Fruit fly (Drosophila melanogaster) whole organism, embryonic: ENCODE data around the gene cysu.

Experiments
- Ada2b ChIP-seq: fragments of 200-800 bp; sonication (Bioruptor generic); IDR thresholded peaks from 2 replicates; pipeline ENCODE4 v1.3.6; 2022; ENCODE audit warnings: missing biosample characterization, missing genetic modification characterization
- Aef1 ChIP-seq: fragments of 200-800 bp; sonication (Bioruptor generic); IDR thresholded peaks from 3 replicates; pipeline ENCODE4 v1.3.6; 2022; ENCODE audit warnings: missing biosample characterization, missing genetic modification characterization
- Bteb2 ChIP-seq: fragments of 200-800 bp; sonication (Bioruptor generic); optimal IDR thresholded peaks from 2 replicates; lab custom pipeline; 2016; ENCODE audit warnings: missing biosample characterization, missing genetic modification characterization
- C15 ChIP-seq: fragments of 200-800 bp; sonication (Bioruptor generic); IDR thresholded peaks from 3 replicates; pipeline ENCODE4 v1.3.6; 2022; ENCODE audit warnings: missing biosample characterization, missing genetic modification characterization
- CG10431 ChIP-seq: fragments of 200-800 bp; sonication (Bioruptor generic); optimal IDR thresholded peaks from 3 replicates; lab custom pipeline; 2018; ENCODE audit warnings: missing biosample characterization, mild to moderate bottlenecking, missing genetic modification characterization
- CG11093 ChIP-seq: fragments of 200-800 bp; sonication (Bioruptor generic); IDR thresholded peaks from 3 replicates; pipeline ENCODE4 v1.3.6; 2022; ENCODE audit warnings: missing biosample characterization, missing genetic modification characterization
- CG11560 ChIP-seq: fragments of 200-800 bp; sonication (Bioruptor generic); IDR thresholded peaks from 3 replicates; pipeline ENCODE4 v1.3.6; 2022; ENCODE audit warnings: missing biosample characterization, missing genetic modification characterization
- CG11696 ChIP-seq: fragments of 200-800 bp; sonication (Bioruptor generic); IDR thresholded peaks from 2 replicates; pipeline ENCODE4 v1.3.6; 2022; ENCODE audit warnings: missing biosample characterization, missing genetic modification characterization
- CG12104 ChIP-seq: fragments of 200-800 bp; sonication (Bioruptor generic); optimal IDR thresholded peaks from 3 replicates; lab custom pipeline; 2016; ENCODE audit warnings: missing biosample characterization, missing genetic modification characterization
- CG12155 ChIP-seq: fragments of 200-800 bp; sonication (Bioruptor generic); optimal IDR thresholded peaks from 3 replicates; lab custom pipeline; 2016; ENCODE audit warnings: missing biosample characterization, missing genetic modification characterization
- CG12219 ChIP-seq: fragments of 200-800 bp; sonication (Bioruptor generic); optimal IDR thresholded peaks from 3 replicates; lab custom pipeline; 2018; ENCODE audit warnings: missing biosample characterization, mild to moderate bottlenecking, missing genetic modification characterization
- CG14667 ChIP-seq: fragments of 200-800 bp; sonication (Bioruptor generic); IDR thresholded peaks from 2 replicates; pipeline ENCODE4 v1.3.6; 2022; ENCODE audit warnings: missing biosample characterization, missing genetic modification characterization
- CG15269 ChIP-seq: fragments of 200-800 bp; sonication (Bioruptor generic); optimal IDR thresholded peaks from 2 replicates; lab custom pipeline; 2018; ENCODE audit warnings: missing biosample characterization, mild to moderate bottlenecking, missing genetic modification characterization, moderate library complexity
- CG1647 ChIP-seq: fragments of 200-800 bp; sonication (Bioruptor generic); optimal IDR thresholded peaks from 3 replicates; lab custom pipeline; 2016; ENCODE audit warnings: missing biosample characterization, missing genetic modification characterization
- CG17186 ChIP-seq: fragments of 200-800 bp; sonication (Bioruptor generic); optimal IDR thresholded peaks from 3 replicates; lab custom pipeline; 2017; ENCODE audit warnings: missing biosample characterization, missing genetic modification reagents, missing genetic modification characterization
- CG17359 ChIP-seq: fragments of 200-800 bp; sonication (Bioruptor generic); optimal IDR thresholded peaks from 3 replicates; lab custom pipeline; 2018; ENCODE audit warnings: missing biosample characterization, mild to moderate bottlenecking, missing genetic modification characterization, moderate library complexity
- CG17361 ChIP-seq: fragments of 200-800 bp; sonication (Bioruptor generic); IDR thresholded peaks from 3 replicates; pipeline ENCODE4 v1.3.6; 2022; ENCODE audit warnings: missing biosample characterization, missing genetic modification characterization
- CG18011 ChIP-seq: fragments of 200-800 bp; sonication (Bioruptor generic); optimal IDR thresholded peaks from 2 replicates; lab custom pipeline; 2017; ENCODE audit warnings: missing biosample characterization, missing genetic modification characterization, mild to moderate bottlenecking, moderate library complexity, missing genotype
- CG33213 ChIP-seq: fragments of 200-800 bp; sonication (Bioruptor generic); optimal IDR thresholded peaks from 3 replicates; lab custom pipeline; 2016; ENCODE audit warnings: missing biosample characterization, missing genetic modification characterization
- CG34224 ChIP-seq: fragments of 200-800 bp; sonication (Bioruptor generic); IDR thresholded peaks from 3 replicates; pipeline ENCODE4 v1.3.6; 2022; ENCODE audit warnings: missing biosample characterization, missing genetic modification characterization; ENCODE audit not compliant: partially characterized antibody
- CG6854 ChIP-seq: fragments of 200-800 bp; sonication (Bioruptor generic); optimal IDR thresholded peaks from 3 replicates; lab custom pipeline; 2017; ENCODE audit warnings: missing biosample characterization, mild to moderate bottlenecking, missing genetic modification characterization
- CG7372 ChIP-seq: fragments of 200-800 bp; sonication (Bioruptor generic); IDR thresholded peaks from 2 replicates; pipeline ENCODE4 v1.3.6; 2022; ENCODE audit warnings: missing biosample characterization, missing genetic modification characterization
- CG8388 ChIP-seq: fragments of 200-800 bp; sonication (Bioruptor generic); optimal IDR thresholded peaks from 2 replicates; lab custom pipeline; 2019; ENCODE audit warnings: missing biosample characterization, mild to moderate bottlenecking, missing genetic modification characterization, moderate library complexity
- CG8478 ChIP-seq: fragments of >200 bp; optimal IDR thresholded peaks from 2 replicates; lab custom pipeline; 2018
- CHES-1-like ChIP-seq: fragments of 200-800 bp; sonication (Bioruptor generic); optimal IDR thresholded peaks from 2 replicates; lab custom pipeline; 2016; ENCODE audit warnings: missing biosample characterization, missing genetic modification characterization
- Dbx ChIP-seq: fragments of 200-800 bp; sonication (Bioruptor generic); IDR thresholded peaks from 3 replicates; pipeline ENCODE4 v1.3.6; 2022; ENCODE audit warnings: missing biosample characterization, missing genetic modification characterization
- Dip3 ChIP-seq: fragments of 200-800 bp; sonication (Bioruptor generic); optimal IDR thresholded peaks from 3 replicates; lab custom pipeline; 2016; ENCODE audit warnings: missing biosample characterization, missing genetic modification characterization
- Gug ChIP-seq: fragments of 200-800 bp; sonication (Bioruptor generic); IDR thresholded peaks from 4 replicates; pipeline ENCODE4 v1.3.6; 2022; ENCODE audit warnings: missing biosample characterization, missing genetic modification characterization
- HmgZ ChIP-seq: fragments of 200-800 bp; sonication (Bioruptor generic); optimal IDR thresholded peaks from 2 replicates; lab custom pipeline; 2018; ENCODE audit warnings: missing biosample characterization, mild to moderate bottlenecking, missing genetic modification characterization
- Hr39 ChIP-seq: fragments of >200 bp; optimal IDR thresholded peaks from 2 replicates; lab custom pipeline; 2017
- Mad ChIP-seq: fragments of 200-800 bp; sonication (Bioruptor generic); optimal IDR thresholded peaks from 2 replicates; lab custom pipeline; 2016; ENCODE audit warnings: missing biosample characterization, missing genetic modification characterization
- Opbp ChIP-seq: fragments of 200-800 bp; sonication (Bioruptor generic); IDR thresholded peaks from 3 replicates; pipeline ENCODE4 v1.3.6; 2022; ENCODE audit warnings: missing biosample characterization, missing genetic modification characterization; ENCODE audit not compliant: partially characterized antibody
- Sin3A ChIP-seq: fragments of >200 bp; optimal IDR thresholded peaks from 2 replicates; lab custom pipeline; 2018
- TFAM ChIP-seq: fragments of 200-800 bp; sonication (Bioruptor generic); optimal IDR thresholded peaks from 2 replicates; lab custom pipeline; 2017; ENCODE audit warnings: missing biosample characterization, missing genetic modification characterization, inconsistent platforms
- Vsx1 ChIP-seq: fragments of 200-800 bp; sonication (Bioruptor generic); optimal IDR thresholded peaks from 2 replicates; lab custom pipeline; 2017; ENCODE audit warnings: missing biosample characterization, mild to moderate bottlenecking, missing genetic modification characterization, missing genetic modification reagents
- az2 ChIP-seq: fragments of 200-800 bp; sonication (Bioruptor generic); optimal IDR thresholded peaks from 3 replicates; lab custom pipeline; 2016; ENCODE audit warnings: missing biosample characterization, missing genetic modification characterization
- br ChIP-seq: fragments of >200 bp; optimal IDR thresholded peaks from 2 replicates; lab custom pipeline; 2017
- crc ChIP-seq: fragments of 200-800 bp; sonication (Bioruptor generic); optimal IDR thresholded peaks from 2 replicates; lab custom pipeline; 2016; ENCODE audit warnings: missing biosample characterization, missing genetic modification characterization
- dmrt99B ChIP-seq: fragments of 200-800 bp; sonication (Bioruptor generic); optimal IDR thresholded peaks from 2 replicates; lab custom pipeline; 2018; ENCODE audit warnings: missing biosample characterization, mild to moderate bottlenecking, missing genetic modification characterization, moderate library complexity
- fd102C ChIP-seq: fragments of 200-800 bp; sonication (Bioruptor generic); optimal IDR thresholded peaks from 2 replicates; lab custom pipeline; 2018; ENCODE audit warnings: missing biosample characterization, mild to moderate bottlenecking, missing genetic modification characterization, moderate library complexity
- gsb ChIP-seq: fragments of 200-800 bp; sonication (Bioruptor generic); IDR thresholded peaks from 2 replicates; pipeline ENCODE4 v1.3.6; 2022; ENCODE audit warnings: missing biosample characterization, missing genetic modification characterization
- knrl ChIP-seq: fragments of 200-800 bp; sonication (Bioruptor generic); IDR thresholded peaks from 3 replicates; pipeline ENCODE4 v1.3.6; 2022; ENCODE audit warnings: missing biosample characterization, missing genetic modification characterization; ENCODE audit not compliant: partially characterized antibody
- lmd ChIP-seq: fragments of 200-800 bp; sonication (Bioruptor generic); IDR thresholded peaks from 2 replicates; pipeline ENCODE4 v1.3.6; 2022; ENCODE audit warnings: missing biosample characterization, missing genetic modification characterization
- lov ChIP-seq, 2 experiments: fragments of 200-800 bp in 1 of 2; fragments of >200 bp in 1 of 2; sonication (Bioruptor generic) in 1 of 2; IDR thresholded peaks in 1 of 2; optimal IDR thresholded peaks in 1 of 2; 2 replicates in 1 of 2; 3 replicates in 1 of 2; pipeline versions ENCODE4 v1.3.6 to Lab custom; 2017 to 2022; ENCODE audit warnings: missing biosample characterization in 1 of 2, missing genetic modification characterization in 1 of 2
- nerfin-1 ChIP-seq: fragments of 200-800 bp; sonication (Bioruptor generic); optimal IDR thresholded peaks from 3 replicates; lab custom pipeline; 2019; ENCODE audit warnings: missing biosample characterization, mild to moderate bottlenecking, missing genetic modification characterization, moderate library complexity
- nmo ChIP-seq: fragments of 200-800 bp; sonication (Bioruptor generic); optimal IDR thresholded peaks from 2 replicates; lab custom pipeline; 2018; ENCODE audit warnings: missing biosample characterization, mild to moderate bottlenecking, missing genetic modification characterization, moderate library complexity
- sens-2 ChIP-seq: fragments of 200-800 bp; sonication (Bioruptor generic); IDR thresholded peaks from 2 replicates; pipeline ENCODE4 v1.3.6; 2022; ENCODE audit warnings: missing biosample characterization, missing genetic modification characterization
- ssp ChIP-seq: fragments of 200-800 bp; sonication (Bioruptor generic); IDR thresholded peaks from 2 replicates; pipeline ENCODE4 v1.3.6; 2022; ENCODE audit warnings: missing biosample characterization, missing genetic modification characterization
- stwl ChIP-seq: fragments of 200-800 bp; sonication (Bioruptor generic); optimal IDR thresholded peaks from 3 replicates; lab custom pipeline; 2018; ENCODE audit warnings: missing biosample characterization, mild to moderate bottlenecking, missing genetic modification characterization, moderate library complexity
- twi ChIP-seq: fragments of 200-800 bp; optimal IDR thresholded peaks from 2 replicates; lab custom pipeline; 2019; ENCODE audit warnings: missing biosample characterization, mild to moderate bottlenecking, missing genetic modification characterization, moderate library complexity
- z ChIP-seq: fragments of 200-800 bp; sonication (Bioruptor generic); IDR thresholded peaks from 3 replicates; pipeline ENCODE4 v1.3.6; 2022; ENCODE audit warnings: missing biosample characterization, missing genetic modification characterization

cysu gene

dm6 chr3R:17386168-17386819 lies 39.3 kb upstream of the cysu start (continued):
- peak; percentile 69 for TF ChIP-seq lmd
- TF ChIP-seq nmo = peak; percentile 74
- no peak for TF ChIP-seq CG34224 (GFP tag; lab: Robert Waterston, UW)
- no peak for TF ChIP-seq gsb
- TF ChIP-seq Vsx1 (GFP tag; lab: Kevin White, UChicago) = peak; percentile 42
- no peak for TF ChIP-seq Opbp
- TF ChIP-seq ssp = peak; percentile 48
- TF ChIP-seq Hr39 (lab: Kevin White, UChicago) = no peak
- TF ChIP-seq CG11093 (GFP tag; lab: Robert Waterston, UW) = peak; percentile 72; the same call in 2 of the 3 replicates
- TF ChIP-seq CG18011 = peak; percentile 13
- TF ChIP-seq Ada2b (GFP tag; lab: Robert Waterston, UW) = peak; percentile 63
- TF ChIP-seq CG10431 (GFP tag; lab: Kevin White, UChicago) = no peak
- TF ChIP-seq Mad (GFP tag; lab: Kevin White, UChicago) = no peak
- TF ChIP-seq CG17186 (GFP tag; lab: Kevin White, UChicago) = peak; percentile 22
- TF ChIP-seq C15 (GFP tag; lab: Robert Waterston, UW) = no peak; the same call in 2 of the 3 replicates
- peak; percentile 64 for TF ChIP-seq CG12219 (GFP tag; lab: Kevin White, UChicago)
- TF ChIP-seq CG33213 (GFP tag; lab: Kevin White, UChicago) = no peak
- no peak for TF ChIP-seq CG11560
- TF ChIP-seq Dip3 (GFP tag; lab: Kevin White, UChicago) = peak; percentile 13
- TF ChIP-seq br = no peak
- TF ChIP-seq knrl = no peak
- TF ChIP-seq CG15269 = peak; percentile 64
- peak; percentile 86 for TF ChIP-seq CG17359
- TF ChIP-seq dmrt99B = peak; percentile 85
- TF ChIP-seq az2 (GFP tag; lab: Kevin White, UChicago) = peak; percentile 67
- peak; percentile 29 for TF ChIP-seq CG12104 (GFP tag; lab: Kevin White, UChicago)
- TF ChIP-seq stwl (tag; lab: Kevin White, UChicago) = no peak
- TF ChIP-seq TFAM (GFP tag; lab: Kevin White, UChicago) = no peak
- no peak for TF ChIP-seq CG8478 (lab: Kevin White, UChicago)
- TF ChIP-seq CG17361 = peak; percentile 63; the same call in 2 of the 3 replicates
- peak; percentile 41 for TF ChIP-seq CG12155 (GFP tag; lab: Kevin White, UChicago)
- TF ChIP-seq CG7372 (GFP tag; lab: Robert Waterston, UW) = peak; percentile 50; the same call in 1 of the 2 replicates
- TF ChIP-seq CHES-1-like (GFP tag; lab: Kevin White, UChicago) = no peak
- no peak for TF ChIP-seq Bteb2
- TF ChIP-seq fd102C = no peak
- TF ChIP-seq z (GFP tag; lab: Robert Waterston, UW) = no peak
- no peak for TF ChIP-seq crc
- TF ChIP-seq Sin3A (lab: Kevin White, UChicago) = no peak
- peak; percentile 35 for TF ChIP-seq twi
- peak; percentile 73 for TF ChIP-seq CG8388 (GFP tag; lab: Kevin White, UChicago)
- no peak for TF ChIP-seq CG11696 (GFP tag; lab: Robert Waterston, UW)
- TF ChIP-seq CG1647 (GFP tag; lab: Kevin White, UChicago) = peak; percentile 23
- TF ChIP-seq CG14667 (GFP tag; lab: Robert Waterston, UW) = peak; percentile 72
- peak; percentile 57 for TF ChIP-seq nerfin-1
- no peak for TF ChIP-seq HmgZ (tag; lab: Kevin White, UChicago)
- TF ChIP-seq Dbx (GFP tag; lab: Robert Waterston, UW) = 0 out of 3 replicates have a peak, but pooled peaks have one; percentile 20
- no peak for TF ChIP-seq lov (optimal IDR thresholded peaks at IDR 0.05; lab: Kevin White, UChicago)
- TF ChIP-seq lov (GFP tag; IDR thresholded peaks at IDR 0.05; lab: Robert Waterston, UW) = no peak
- TF ChIP-seq Gug = peak; percentile 66; the same call in 3 of the 4 replicates
- TF ChIP-seq sens-2 = peak; percentile 60
- TF ChIP-seq Aef1 (GFP tag; lab: Robert Waterston, UW) = peak; percentile 57; the same call in 2 of the 3 replicates
- TF ChIP-seq CG6854 (GFP tag; lab: Kevin White, UChicago) = no peak
